Worm (Caenorhabditis elegans) whole organism, late embryonic: Measurements from ENCODE around the gene nhr-30.

Experiments used
- fkh-10 ChIP-seq: fragments of 150-350 bp; optimal IDR thresholded peaks from 2 replicates; lab custom pipeline; 2014; ENCODE audit warnings: missing biosample characterization, missing genetic modification reagents, missing genetic modification characterization
- nhr-232 ChIP-seq: sonication (generic microtip); optimal IDR thresholded peaks from 2 replicates; lab custom pipeline; 2016; ENCODE audit warnings: missing genetic modification characterization, missing compliant biosample characterization
- odd-2 ChIP-seq: sonication (generic microtip); optimal IDR thresholded peaks from 2 replicates; lab custom pipeline; 2017; ENCODE audit warnings: antibody characterized with exemption, mild to moderate bottlenecking, missing genetic modification characterization, missing compliant biosample characterization
- unc-86 ChIP-seq: sonication (generic microtip); optimal IDR thresholded peaks from 2 replicates; lab custom pipeline; 2016; ENCODE audit warnings: missing genetic modification characterization, missing compliant biosample characterization

ce11 chrV:9001175-9001574 is 43.8 kb upstream of the nhr-30 start, which contains the start of gene F59E11.2:
- TF ChIP-seq fkh-10 (GFP tag; lab: Kevin White, UChicago): no peak
- TF ChIP-seq unc-86 (tag; lab: Kevin White, UChicago): no peak
- TF ChIP-seq nhr-232 (tag; lab: Kevin White, UChicago): no peak
- no peak for TF ChIP-seq odd-2
